Worm (Caenorhabditis elegans): Measurements from ENCODE around the gene H13N06.7.

- TF ChIP-seq cog-1 (tag; optimal IDR thresholded peaks at IDR 0.05) (no peak), flt-1 (GFP tag; IDR thresholded peaks at IDR 0.05) (no peak)
Observed at ce11 chrX:15536017-15536416, 33.1 kb downstream of the H13N06.7 start.

Measured in whole organism, midembryonic.